Fruit fly (Drosophila melanogaster) whole organism, embryonic: Measurements from ENCODE around the gene CG13390.

Experiments
- Abd-B ChIP-seq: fragments of 200-800 bp; sonication (Bioruptor generic); optimal IDR thresholded peaks from 2 replicates; lab custom pipeline; 2018; ENCODE audit warnings: missing biosample characterization, mild to moderate bottlenecking, missing genetic modification characterization, moderate library complexity
- Atf6 ChIP-seq: fragments of 200-800 bp; sonication (Bioruptor generic); IDR thresholded peaks from 2 replicates; pipeline ENCODE4 v1.3.6; 2022; ENCODE audit warnings: missing biosample characterization, missing genetic modification characterization
- Bdp1 ChIP-seq: fragments of 200-800 bp; sonication (Bioruptor generic); optimal IDR thresholded peaks from 3 replicates; lab custom pipeline; 2016; ENCODE audit warnings: missing biosample characterization, missing genetic modification characterization
- CG10147 ChIP-seq: fragments of 200-800 bp; sonication (Bioruptor generic); optimal IDR thresholded peaks from 2 replicates; lab custom pipeline; 2019; ENCODE audit warnings: missing biosample characterization, mild to moderate bottlenecking, missing genetic modification characterization, moderate library complexity
- CG10321 ChIP-seq: fragments of 200-800 bp; sonication (Bioruptor generic); IDR thresholded peaks from 2 replicates; pipeline ENCODE4 v1.3.6; 2022; ENCODE audit warnings: missing biosample characterization, missing genetic modification characterization
- CG11504 ChIP-seq: fragments of 200-800 bp; sonication (Bioruptor generic); optimal IDR thresholded peaks from 3 replicates; lab custom pipeline; 2019; ENCODE audit warnings: missing biosample characterization, mild to moderate bottlenecking, missing genetic modification characterization, moderate library complexity
- CG11560 ChIP-seq: fragments of 200-800 bp; sonication (Bioruptor generic); IDR thresholded peaks from 3 replicates; pipeline ENCODE4 v1.3.6; 2022; ENCODE audit warnings: missing biosample characterization, missing genetic modification characterization
- CG11695 ChIP-seq: fragments of 200-800 bp; sonication (Bioruptor generic); IDR thresholded peaks from 3 replicates; pipeline ENCODE4 v1.3.6; 2022; ENCODE audit warnings: missing biosample characterization, missing genetic modification characterization
- CG12659 ChIP-seq: fragments of 200-800 bp; sonication (Bioruptor generic); optimal IDR thresholded peaks from 3 replicates; lab custom pipeline; 2017; ENCODE audit warnings: mild to moderate bottlenecking, missing biosample characterization, missing genetic modification reagents, missing genetic modification characterization
- CG14014 ChIP-seq: fragments of 200-800 bp; sonication (Bioruptor generic); IDR thresholded peaks from 2 replicates; pipeline ENCODE4 v1.3.6; 2022; ENCODE audit warnings: missing biosample characterization, missing genetic modification characterization
- CG18599 ChIP-seq: fragments of 200-800 bp; sonication (Bioruptor generic); optimal IDR thresholded peaks from 3 replicates; lab custom pipeline; 2017; ENCODE audit warnings: missing biosample characterization, missing genetic modification characterization, mild to moderate bottlenecking, moderate library complexity, missing genetic modification reagents
- CG18764 ChIP-seq: fragments of 200-800 bp; sonication (Bioruptor generic); optimal IDR thresholded peaks from 3 replicates; lab custom pipeline; 2016; ENCODE audit warnings: missing biosample characterization, missing genetic modification characterization
- CG2678 ChIP-seq: fragments of 200-800 bp; sonication (Bioruptor generic); optimal IDR thresholded peaks from 3 replicates; lab custom pipeline; 2019; ENCODE audit warnings: missing biosample characterization, mild to moderate bottlenecking, missing genetic modification characterization, moderate library complexity
- CG3281 ChIP-seq: fragments of 200-800 bp; sonication (Bioruptor generic); optimal IDR thresholded peaks from 3 replicates; lab custom pipeline; 2017; ENCODE audit warnings: missing biosample characterization, mild to moderate bottlenecking, missing genetic modification characterization
- CG33213 ChIP-seq: fragments of 200-800 bp; sonication (Bioruptor generic); optimal IDR thresholded peaks from 3 replicates; lab custom pipeline; 2016; ENCODE audit warnings: missing biosample characterization, missing genetic modification characterization
- CG34376 ChIP-seq: fragments of 200-800 bp; sonication (Bioruptor generic); optimal IDR thresholded peaks from 2 replicates; lab custom pipeline; 2018; ENCODE audit warnings: missing biosample characterization, mild to moderate bottlenecking, missing genetic modification characterization
- CG6765 ChIP-seq: fragments of 200-800 bp; sonication (Bioruptor generic); optimal IDR thresholded peaks from 3 replicates; lab custom pipeline; 2017; ENCODE audit warnings: missing biosample characterization, mild to moderate bottlenecking, missing genetic modification characterization
- CG7556 ChIP-seq: fragments of 200-800 bp; sonication (Bioruptor generic); optimal IDR thresholded peaks from 2 replicates; lab custom pipeline; 2017; ENCODE audit warnings: missing biosample characterization, mild to moderate bottlenecking, missing genetic modification characterization
- CG7839 ChIP-seq: fragments of 200-800 bp; sonication (Bioruptor generic); optimal IDR thresholded peaks from 3 replicates; lab custom pipeline; 2018; ENCODE audit warnings: missing biosample characterization, mild to moderate bottlenecking, missing genetic modification characterization, moderate library complexity
- CG9727 ChIP-seq: fragments of 200-800 bp; sonication (Bioruptor generic); optimal IDR thresholded peaks from 3 replicates; lab custom pipeline; 2017; ENCODE audit warnings: missing biosample characterization, mild to moderate bottlenecking, missing genetic modification characterization
- CoRest ChIP-seq: fragments of 200-800 bp; sonication (Bioruptor generic); optimal IDR thresholded peaks from 3 replicates; lab custom pipeline; 2018; ENCODE audit warnings: missing biosample characterization, mild to moderate bottlenecking, missing genetic modification characterization, moderate library complexity
- Dbx ChIP-seq: fragments of 200-800 bp; sonication (Bioruptor generic); IDR thresholded peaks from 3 replicates; pipeline ENCODE4 v1.3.6; 2022; ENCODE audit warnings: missing biosample characterization, missing genetic modification characterization
- Ets65A ChIP-seq: fragments of 200-800 bp; sonication (Bioruptor generic); peaks from one replicate; lab custom pipeline; 2016; ENCODE audit warnings: missing biosample characterization, missing genetic modification characterization
- Fer1 ChIP-seq: fragments of 200-800 bp; sonication (Bioruptor generic); optimal IDR thresholded peaks from 2 replicates; lab custom pipeline; 2017; ENCODE audit warnings: missing biosample characterization, mild to moderate bottlenecking, missing genetic modification characterization
- Fer3 ChIP-seq: fragments of 200-800 bp; sonication (Bioruptor generic); optimal IDR thresholded peaks from 2 replicates; lab custom pipeline; 2018; ENCODE audit warnings: missing biosample characterization, mild to moderate bottlenecking, missing genetic modification characterization, moderate library complexity
- Hmr ChIP-seq: fragments of 200-800 bp; sonication (Bioruptor generic); optimal IDR thresholded peaks from 3 replicates; lab custom pipeline; 2017; ENCODE audit warnings: mild to moderate bottlenecking, missing biosample characterization, missing genetic modification reagents, missing genetic modification characterization
- Hr51 ChIP-seq, 2 experiments: fragments of 200-800 bp; sonication (Bioruptor generic); optimal IDR thresholded peaks; 2 replicates in 1 of 2; 3 replicates in 1 of 2; lab custom pipeline; 2016 to 2018; ENCODE audit warnings: missing biosample characterization in 2 of 2, missing genetic modification characterization in 2 of 2, mild to moderate bottlenecking in 1 of 2, moderate library complexity in 1 of 2
- Med ChIP-seq: fragments of 200-800 bp; sonication (Bioruptor generic); peaks from one replicate; lab custom pipeline; 2016; ENCODE audit warnings: missing biosample characterization, missing genetic modification characterization, mild to moderate bottlenecking, inconsistent platforms, moderate library complexity
- Meics ChIP-seq: fragments of 200-800 bp; sonication (Bioruptor generic); optimal IDR thresholded peaks from 2 replicates; lab custom pipeline; 2017; ENCODE audit warnings: missing biosample characterization, mild to moderate bottlenecking, missing genetic modification characterization
- abd-A ChIP-seq: fragments of 200-800 bp; sonication (Bioruptor generic); optimal IDR thresholded peaks from 3 replicates; lab custom pipeline; 2019; ENCODE audit warnings: missing biosample characterization, mild to moderate bottlenecking, missing genetic modification characterization, moderate library complexity
- aop ChIP-seq: fragments of 200-800 bp; sonication (Bioruptor generic); IDR thresholded peaks from 2 replicates; pipeline ENCODE4 v1.3.6; 2022; ENCODE audit warnings: missing biosample characterization, missing genetic modification characterization
- chinmo ChIP-seq: fragments of 200-800 bp; sonication (Bioruptor generic); IDR thresholded peaks from 4 replicates; pipeline ENCODE4 v1.3.6; 2022; ENCODE audit warnings: missing biosample characterization, missing genetic modification characterization; ENCODE audit not compliant: partially characterized antibody
- cwo ChIP-seq: fragments of 200-800 bp; sonication (Bioruptor generic); optimal IDR thresholded peaks from 3 replicates; lab custom pipeline; 2017; ENCODE audit warnings: missing biosample characterization, missing genetic modification characterization, mild to moderate bottlenecking, moderate library complexity, missing genetic modification reagents
- dmrt99B ChIP-seq: fragments of 200-800 bp; sonication (Bioruptor generic); optimal IDR thresholded peaks from 2 replicates; lab custom pipeline; 2018; ENCODE audit warnings: missing biosample characterization, mild to moderate bottlenecking, missing genetic modification characterization, moderate library complexity
- gem ChIP-seq: fragments of 200-800 bp; sonication (Bioruptor generic); optimal IDR thresholded peaks from 2 replicates; lab custom pipeline; 2019; ENCODE audit warnings: missing biosample characterization, mild to moderate bottlenecking, missing genetic modification characterization, moderate library complexity
- grau ChIP-seq: fragments of 200-800 bp; optimal IDR thresholded peaks from 3 replicates; lab custom pipeline; 2019; ENCODE audit warnings: missing biosample characterization, mild to moderate bottlenecking, missing genetic modification characterization, moderate library complexity
- gsb-n ChIP-seq: fragments of 200-800 bp; sonication (Bioruptor generic); optimal IDR thresholded peaks from 3 replicates; lab custom pipeline; 2018; ENCODE audit warnings: missing biosample characterization, mild to moderate bottlenecking, missing genetic modification characterization
- hkb ChIP-seq, 2 experiments: fragments of 200-800 bp in 1 of 2; fragments of >200 bp in 1 of 2; sonication (Bioruptor generic) in 1 of 2; IDR thresholded peaks in 1 of 2; optimal IDR thresholded peaks in 1 of 2; 2 replicates each; pipeline versions ENCODE4 v1.3.6 to Lab custom; 2017 to 2022; ENCODE audit warnings: missing biosample characterization in 1 of 2, missing genetic modification characterization in 1 of 2
- kah ChIP-seq: fragments of 200-800 bp; sonication (Bioruptor generic); optimal IDR thresholded peaks from 2 replicates; lab custom pipeline; 2018; ENCODE audit warnings: missing biosample characterization, mild to moderate bottlenecking, missing genetic modification characterization
- lab ChIP-seq: fragments of 200-800 bp; sonication (Bioruptor generic); optimal IDR thresholded peaks from 3 replicates; lab custom pipeline; 2017; ENCODE audit warnings: missing biosample characterization, missing genetic modification characterization, mild to moderate bottlenecking, moderate library complexity, missing genetic modification reagents
- phol ChIP-seq: fragments of 200-800 bp; sonication (Bioruptor generic); optimal IDR thresholded peaks from 3 replicates; lab custom pipeline; 2018; ENCODE audit warnings: missing biosample characterization, mild to moderate bottlenecking, missing genetic modification characterization, moderate library complexity
- row ChIP-seq: fragments of 200-800 bp; sonication (Bioruptor generic); IDR thresholded peaks from 3 replicates; pipeline ENCODE4 v1.3.6; 2022; ENCODE audit warnings: missing biosample characterization, missing genetic modification characterization
- scrt ChIP-seq: fragments of 200-800 bp; sonication (Bioruptor generic); optimal IDR thresholded peaks from 2 replicates; lab custom pipeline; 2018; ENCODE audit warnings: missing biosample characterization, mild to moderate bottlenecking, missing genetic modification characterization, moderate library complexity
- seq ChIP-seq: fragments of 200-800 bp; sonication (Bioruptor generic); IDR thresholded peaks from 2 replicates; pipeline ENCODE4 v1.3.6; 2022; ENCODE audit warnings: missing biosample characterization, missing genetic modification characterization
- slbo ChIP-seq: fragments of 200-800 bp; sonication (Bioruptor generic); IDR thresholded peaks from 2 replicates; pipeline ENCODE4 v1.3.6; 2022; ENCODE audit warnings: missing biosample characterization, missing genetic modification characterization
- ssp ChIP-seq: fragments of 200-800 bp; sonication (Bioruptor generic); IDR thresholded peaks from 2 replicates; pipeline ENCODE4 v1.3.6; 2022; ENCODE audit warnings: missing biosample characterization, missing genetic modification characterization
- unpg ChIP-seq: fragments of 200-800 bp; sonication (Bioruptor generic); optimal IDR thresholded peaks from 3 replicates; lab custom pipeline; 2018; ENCODE audit warnings: missing biosample characterization, mild to moderate bottlenecking, missing genetic modification characterization, moderate library complexity

The CG13390 gene

dm6 chr2L:8333185-8333584 is 43.4 kb downstream of the CG13390 start:
- TF ChIP-seq Dbx (0 out of 3 replicates have a peak, but pooled peaks have one; percentile 5), CG2678 (tag; lab: Kevin White, UChicago) (peak; percentile 62), CG34376 (GFP tag; lab: Kevin White, UChicago) (no peak), CG11560 (tag; lab: Robert Waterston, UW) (no peak), grau (tag; lab: Kevin White, UChicago) (peak; percentile 8), Hmr (GFP tag; lab: Kevin White, UChicago) (peak; percentile 44), seq (GFP tag; lab: Robert Waterston, UW) (no peak), phol (tag; lab: Kevin White, UChicago) (peak; percentile 4), CG10147 (no peak), CoRest (peak; percentile 20), CG9727 (GFP tag; lab: Kevin White, UChicago) (peak; percentile 11), CG7556 (peak; percentile 29), abd-A (tag; lab: Kevin White, UChicago) (peak; percentile 7), kah (no peak), Abd-B (GFP tag; lab: Kevin White, UChicago) (peak; percentile 5), Fer1 (GFP tag; lab: Kevin White, UChicago) (peak; percentile 40), hkb (optimal IDR thresholded peaks at IDR 0.05; lab: Kevin White, UChicago) (no peak), hkb (GFP tag; IDR thresholded peaks at IDR 0.05; lab: Robert Waterston, UW) (no peak), CG18599 (peak; percentile 58), Fer3 (tag; lab: Kevin White, UChicago) (peak; percentile 15), CG11695 (GFP tag; lab: Robert Waterston, UW) (0 out of 3 replicates have a peak, but pooled peaks have one; percentile 31), CG11504 (tag; lab: Kevin White, UChicago) (peak; percentile 51), Ets65A (peak; percentile 27), lab (GFP tag; lab: Kevin White, UChicago) (peak; percentile 26), CG6765 (GFP tag; lab: Kevin White, UChicago) (no peak), CG7839 (tag; lab: Kevin White, UChicago) (peak; percentile 32), slbo (peak; percentile 31; the same call in 1 of the 2 replicates), CG33213 (no peak), Med (GFP tag; lab: Kevin White, UChicago) (peak; percentile 65), CG14014 (peak; percentile 29; the same call in 1 of the 2 replicates), gem (tag; lab: Kevin White, UChicago) (peak; percentile 19), CG3281 (GFP tag; lab: Kevin White, UChicago) (peak; percentile 20), CG10321 (no peak), CG12659 (peak; percentile 6), cwo (GFP tag; lab: Kevin White, UChicago) (peak; percentile 12), chinmo (GFP tag; lab: Robert Waterston, UW) (no peak), dmrt99B (tag; lab: Kevin White, UChicago) (peak; percentile 33), ssp (GFP tag; lab: Robert Waterston, UW) (no peak), CG18764 (GFP tag; lab: Kevin White, UChicago) (no peak), Meics (GFP tag; lab: Kevin White, UChicago) (peak; percentile 54), gsb-n (no peak), Bdp1 (GFP tag; lab: Kevin White, UChicago) (no peak), row (0 out of 3 replicates have a peak, but pooled peaks have one; percentile 34), aop (GFP tag; lab: Robert Waterston, UW) (no peak), Hr51 (GFP tag; optimal IDR thresholded peaks at IDR 0.05; lab: Kevin White, UChicago) (peak in 1 of 2 experiments; percentile 30), unpg (GFP tag; lab: Kevin White, UChicago) (no peak), Atf6 (GFP tag; lab: Robert Waterston, UW) (peak; percentile 31; the same call in 1 of the 2 replicates), scrt (peak; percentile 18)
